Fruit fly (Drosophila melanogaster) whole organism, prepupa: Measurements from ENCODE around the gene CG9107.

Experiments
- Blimp-1 ChIP-seq: fragments of 200-800 bp; sonication (Bioruptor generic); optimal IDR thresholded peaks from 3 replicates; lab custom pipeline; 2017; ENCODE audit warnings: missing biosample characterization, missing genetic modification characterization, mild to moderate bottlenecking, moderate library complexity, missing genetic modification reagents
- CG11902 ChIP-seq: fragments of 200-800 bp; sonication (Bioruptor generic); optimal IDR thresholded peaks from 3 replicates; lab custom pipeline; 2016; ENCODE audit warnings: missing biosample characterization, missing genetic modification characterization
- Sox102F ChIP-seq: fragments of 200-800 bp; sonication (Bioruptor generic); optimal IDR thresholded peaks from 2 replicates; lab custom pipeline; 2016; ENCODE audit warnings: missing biosample characterization, mild to moderate bottlenecking, missing genetic modification characterization
- lz ChIP-seq: fragments of 200-800 bp; sonication (Bioruptor generic); optimal IDR thresholded peaks from 3 replicates; lab custom pipeline; 2016; ENCODE audit warnings: missing biosample characterization, missing genetic modification characterization

dm6 chr2L:5975601-5976000, 48.7 kb downstream of the CG9107 start:
- TF ChIP-seq Sox102F (GFP tag; lab: Kevin White, UChicago) = no peak
- no peak for TF ChIP-seq Blimp-1 (GFP tag; lab: Kevin White, UChicago)
- TF ChIP-seq CG11902 (GFP tag; lab: Kevin White, UChicago) = no peak
- no peak for TF ChIP-seq lz (GFP tag; lab: Kevin White, UChicago)
